Worm (Caenorhabditis elegans): ENCODE data around the gene F42A6.2.

- TF ChIP-seq pag-3 (tag; optimal IDR thresholded peaks at IDR 0.05; ENCODE audit: borderline replicate concordance) (no peak), gmeb-2 (tag; optimal IDR thresholded peaks at IDR 0.05) (no peak), sox-4 (tag; optimal IDR thresholded peaks at IDR 0.05) (no peak), ceh-30 (tag; optimal IDR thresholded peaks at IDR 0.05) (no peak), unc-42 (tag; optimal IDR thresholded peaks at IDR 0.05) (no peak), pha-2 (tag; optimal IDR thresholded peaks at IDR 0.05) (no peak)
Measured at ce11 chrIV:3337275-3337674, 4.0 kb upstream of the F42A6.2 start.
